Worm (Caenorhabditis elegans) whole organism, L1 larva: Measurements from ENCODE around the gene mog-4.

Experiments
- C04F5.9 ChIP-seq: sonication (generic microtip); optimal IDR thresholded peaks from 2 replicates; lab custom pipeline; 2016; ENCODE audit warnings: missing genetic modification characterization, missing compliant biosample characterization
- Y116A8C.19 ChIP-seq: sonication (generic microtip); optimal IDR thresholded peaks from 2 replicates; lab custom pipeline; 2016; ENCODE audit warnings: missing compliant biosample characterization, missing genetic modification characterization, borderline replicate concordance
- alr-1 ChIP-seq: fragments of 200-800 bp; sonication (Bioruptor generic); optimal IDR thresholded peaks from 2 replicates; lab custom pipeline; 2018; ENCODE audit warnings: borderline replicate concordance, mild to moderate bottlenecking, missing genetic modification characterization, missing compliant biosample characterization
- ceh-82 ChIP-seq, 3 experiments: fragments of 150-350 bp in 1 of 3; sonication (generic microtip) in 2 of 3; optimal IDR thresholded peaks; 2 replicates each; lab custom pipeline; 2014 to 2017; ENCODE audit warnings: missing biosample characterization in 3 of 3, missing genetic modification characterization in 3 of 3
- elt-2 ChIP-seq: sonication (generic microtip); optimal IDR thresholded peaks from 2 replicates; lab custom pipeline; 2016; ENCODE audit warnings: missing genetic modification characterization, mild to moderate bottlenecking, inconsistent platforms, missing compliant biosample characterization, missing genetic modification reagents
- elt-3 ChIP-seq, 6 experiments: fragments of 150-350 bp in 1 of 6; sonication (generic microtip); optimal IDR thresholded peaks; 2 replicates each; lab custom pipeline; 2017 to 2018; ENCODE audit warnings: missing biosample characterization in 6 of 6, missing genetic modification characterization in 6 of 6, inconsistent platforms in 1 of 6
- fkh-10 ChIP-seq: sonication (generic microtip); optimal IDR thresholded peaks from 2 replicates; lab custom pipeline; 2017; ENCODE audit warnings: missing biosample characterization, missing genetic modification reagents, missing genetic modification characterization
- fkh-4 ChIP-seq: sonication (generic microtip); optimal IDR thresholded peaks from 2 replicates; lab custom pipeline; 2016; ENCODE audit warnings: missing compliant biosample characterization, missing genetic modification characterization, borderline replicate concordance
- hlh-17 ChIP-seq: fragments of 200-800 bp; sonication (Bioruptor generic); optimal IDR thresholded peaks from 2 replicates; lab custom pipeline; 2018; ENCODE audit warnings: missing genetic modification characterization, mild to moderate bottlenecking, missing compliant biosample characterization, moderate library complexity, borderline replicate concordance
- lin-13 ChIP-seq: fragments of 150-350 bp; optimal IDR thresholded peaks from 2 replicates; lab custom pipeline; 2014; ENCODE audit warnings: missing biosample characterization, missing genetic modification reagents, missing genetic modification characterization
- lin-35 ChIP-seq, 2 experiments: fragments of 150-350 bp; optimal IDR thresholded peaks; 2 replicates each; lab custom pipeline; 2014; ENCODE audit warnings: missing biosample characterization in 2 of 2, missing genetic modification characterization in 2 of 2, missing genetic modification reagents in 2 of 2
- nhr-12 ChIP-seq: sonication (generic microtip); optimal IDR thresholded peaks from 2 replicates; lab custom pipeline; 2017; ENCODE audit warnings: missing biosample characterization, missing genetic modification characterization
- nhr-237 ChIP-seq: fragments of 150-350 bp; optimal IDR thresholded peaks from 2 replicates; lab custom pipeline; 2014; ENCODE audit warnings: missing biosample characterization, missing genetic modification characterization
- nhr-77 ChIP-seq: fragments of 150-350 bp; optimal IDR thresholded peaks from 2 replicates; lab custom pipeline; 2014; ENCODE audit warnings: missing biosample characterization, missing genetic modification characterization
- nhr-85 ChIP-seq: sonication (generic microtip); peaks from one replicate; lab custom pipeline; 2016; ENCODE audit warnings: missing genetic modification characterization, inconsistent platforms, missing compliant biosample characterization
- rnt-1 ChIP-seq: sonication (generic microtip); optimal IDR thresholded peaks from 2 replicates; lab custom pipeline; 2016; ENCODE audit warnings: mild to moderate bottlenecking, missing genetic modification characterization, moderate library complexity, missing compliant biosample characterization
- snpc-4 ChIP-seq: fragments of 150-350 bp; optimal IDR thresholded peaks from 2 replicates; lab custom pipeline; 2014; ENCODE audit warnings: missing biosample characterization, missing genetic modification characterization
- tlp-1 ChIP-seq: fragments of 150-350 bp; optimal IDR thresholded peaks from 2 replicates; lab custom pipeline; 2014; ENCODE audit warnings: missing biosample characterization, missing genetic modification characterization
- unc-30 ChIP-seq: sonication (generic microtip); optimal IDR thresholded peaks from 2 replicates; lab custom pipeline; 2017; ENCODE audit warnings: missing biosample characterization, missing genetic modification characterization
- unc-62 ChIP-seq: fragments of 150-350 bp; optimal IDR thresholded peaks from 2 replicates; lab custom pipeline; 2014; ENCODE audit warnings: missing biosample characterization, missing genetic modification reagents, missing genetic modification characterization
- vab-15 ChIP-seq: sonication (generic microtip); optimal IDR thresholded peaks from 2 replicates; lab custom pipeline; 2017; ENCODE audit warnings: missing genotype, mild to moderate bottlenecking, missing genetic modification characterization, missing compliant biosample characterization

mog-4 gene

ce11 chrII:14511189-14511588 lies 50.2 kb downstream of the mog-4 start, which contains the start of gene K10H10.13:
Gene K10H10.13 (minus strand): TSS chrII:14511289.
- TF ChIP-seq alr-1 (tag; lab: Kevin White, UChicago) (no peak), hlh-17 (GFP tag; lab: Kevin White, UChicago) (no peak), fkh-4 (no peak), elt-3 (tag; optimal IDR thresholded peaks at IDR 0.05; lab: Kevin White, UChicago) (no peak), rnt-1 (tag; lab: Kevin White, UChicago) (no peak), fkh-10 (GFP tag; lab: Kevin White, UChicago) (no peak)

ce11 chrII:14510162-14510561 lies 51.2 kb downstream of the mog-4 start:
- TF ChIP-seq ceh-82 (tag; optimal IDR thresholded peaks at IDR 0.05; lab: Kevin White, UChicago) (no peak), Y116A8C.19 (no peak), elt-2 (tag; lab: Kevin White, UChicago) (peak; percentile 39), tlp-1 (tag; lab: Kevin White, UChicago) (no peak), unc-62 (GFP tag; lab: Kevin White, UChicago) (no peak), fkh-4 (no peak)

ce11 chrII:14507563-14507962 lies 53.8 kb downstream of the mog-4 start, which contains the start of the genes K10H10.7 and K10H10.10:
Gene K10H10.7 (minus strand): TSS chrII:14507663.
Gene K10H10.10 (plus strand): TSS chrII:14507766.
- no peak for TF ChIP-seq lin-35 (GFP tag; optimal IDR thresholded peaks at IDR 0.05; lab: Kevin White, UChicago)
- TF ChIP-seq elt-3 (tag; optimal IDR thresholded peaks at IDR 0.05; lab: Kevin White, UChicago): no peak
- no peak for TF ChIP-seq Y116A8C.19

ce11 chrII:14506245-14506644 lies 55.2 kb downstream of the mog-4 start, which contains the start of gene K10H10.12:
Gene K10H10.12 (minus strand): TSS chrII:14506345.
- no peak for TF ChIP-seq nhr-12 (tag; lab: Kevin White, UChicago)

ce11 chrII:14502997-14503396 lies 58.4 kb downstream of the mog-4 start, which contains the start of gene K10H10.6:
Gene K10H10.6 (plus strand): TSS chrII:14503297.
- TF ChIP-seq snpc-4: no peak
- no peak for TF ChIP-seq vab-15 (tag; lab: Kevin White, UChicago)
- TF ChIP-seq nhr-85 (tag; lab: Kevin White, UChicago): no peak
- no peak for TF ChIP-seq ceh-82 (tag; optimal IDR thresholded peaks at IDR 0.05; lab: Kevin White, UChicago)
- TF ChIP-seq unc-30: no peak
- no peak for TF ChIP-seq lin-13 (GFP tag; lab: Kevin White, UChicago)
- no peak for TF ChIP-seq nhr-237 (tag; lab: Kevin White, UChicago)
- TF ChIP-seq nhr-77 (tag; lab: Kevin White, UChicago): no peak
- TF ChIP-seq C04F5.9 (tag; lab: Kevin White, UChicago): no peak
